Fruit fly (Drosophila melanogaster): ENCODE results near the gene GNBP2.

DNA sequence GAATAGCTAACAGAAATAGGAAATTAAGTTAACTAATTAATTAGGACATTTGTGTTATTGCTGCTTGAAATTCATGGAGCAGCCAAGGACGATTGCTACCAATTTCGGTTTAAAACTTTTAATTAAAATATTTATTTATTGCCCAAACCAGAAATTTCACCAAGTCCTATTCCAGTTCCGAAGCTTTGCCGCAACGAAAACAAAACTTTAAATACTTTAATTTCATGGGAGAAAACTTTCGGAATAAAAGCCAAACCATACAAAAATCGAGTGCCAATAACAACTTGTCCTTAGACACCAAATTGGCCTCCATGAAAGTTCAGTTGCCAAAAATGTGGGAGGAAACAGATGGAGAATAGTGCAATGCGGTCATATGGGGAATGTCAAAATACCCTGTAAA lies 32.0 kb downstream of the GNBP2 start:
- TF ChIP-seq CG8478 (optimal IDR thresholded peaks at IDR 0.05) (no peak), CTCF (optimal IDR thresholded peaks at IDR 0.05) (no peak)

All from S2 (cell line).